Fruit fly (Drosophila melanogaster) whole organism, adult: ENCODE data around the gene ome.

Experiments
- CG11617 ChIP-seq: fragments of 200-800 bp; sonication (Bioruptor generic); optimal IDR thresholded peaks from 2 replicates; lab custom pipeline; 2017; ENCODE audit warnings: mild to moderate bottlenecking, missing biosample characterization, missing genetic modification reagents, missing genetic modification characterization
- CG12768 ChIP-seq: fragments of 200-800 bp; sonication (Bioruptor generic); optimal IDR thresholded peaks from 2 replicates; lab custom pipeline; 2017; ENCODE audit warnings: missing biosample characterization, missing genetic modification characterization, mild to moderate bottlenecking, moderate library complexity, missing genetic modification reagents
- CG14711 ChIP-seq: fragments of 200-800 bp; sonication (Bioruptor generic); optimal IDR thresholded peaks from 2 replicates; lab custom pipeline; 2018; ENCODE audit warnings: missing biosample characterization, mild to moderate bottlenecking, missing genetic modification characterization, moderate library complexity
- CG5204 ChIP-seq: fragments of 200-800 bp; sonication (Bioruptor generic); optimal IDR thresholded peaks from 2 replicates; lab custom pipeline; 2016; ENCODE audit warnings: missing biosample characterization, missing genetic modification characterization
- CG7045 ChIP-seq: fragments of 200-800 bp; sonication (Bioruptor generic); optimal IDR thresholded peaks from 2 replicates; lab custom pipeline; 2017; ENCODE audit warnings: missing biosample characterization, mild to moderate bottlenecking, missing genetic modification characterization
- CG7101 ChIP-seq: fragments of 200-800 bp; sonication (Bioruptor generic); optimal IDR thresholded peaks from 2 replicates; lab custom pipeline; 2018; ENCODE audit warnings: missing biosample characterization, mild to moderate bottlenecking, missing genetic modification characterization, moderate library complexity
- Clk ChIP-seq: fragments of 200-800 bp; sonication (Bioruptor generic); optimal IDR thresholded peaks from 2 replicates; lab custom pipeline; 2017; ENCODE audit warnings: missing biosample characterization, missing genetic modification characterization
- Hr96 ChIP-seq: fragments of 200-800 bp; sonication (Bioruptor generic); optimal IDR thresholded peaks from 2 replicates; lab custom pipeline; 2016; ENCODE audit warnings: missing biosample characterization, missing genetic modification characterization
- bab1 ChIP-seq: fragments of 200-800 bp; sonication (Bioruptor generic); optimal IDR thresholded peaks from 3 replicates; lab custom pipeline; 2019; ENCODE audit warnings: missing biosample characterization, mild to moderate bottlenecking, missing genetic modification characterization, moderate library complexity
- cic ChIP-seq: fragments of 200-800 bp; sonication (Bioruptor generic); optimal IDR thresholded peaks from 2 replicates; lab custom pipeline; 2017; ENCODE audit warnings: missing biosample characterization, mild to moderate bottlenecking, missing genetic modification characterization, moderate library complexity
- cnc ChIP-seq, 2 experiments: fragments of >200 bp; optimal IDR thresholded peaks; 2 replicates each; lab custom pipeline; 2017
- kay ChIP-seq: fragments of 200-800 bp; sonication (Bioruptor generic); peaks from one replicate; lab custom pipeline; 2016; ENCODE audit warnings: missing biosample characterization, missing genetic modification characterization, borderline replicate concordance
- tj ChIP-seq: fragments of 200-800 bp; sonication (Bioruptor generic); optimal IDR thresholded peaks from 3 replicates; lab custom pipeline; 2017; ENCODE audit warnings: missing biosample characterization, mild to moderate bottlenecking, missing genetic modification characterization, moderate library complexity
- toe ChIP-seq: fragments of 200-800 bp; sonication (Bioruptor generic); optimal IDR thresholded peaks from 2 replicates; lab custom pipeline; 2016; ENCODE audit warnings: missing biosample characterization, missing genetic modification characterization

DNA sequence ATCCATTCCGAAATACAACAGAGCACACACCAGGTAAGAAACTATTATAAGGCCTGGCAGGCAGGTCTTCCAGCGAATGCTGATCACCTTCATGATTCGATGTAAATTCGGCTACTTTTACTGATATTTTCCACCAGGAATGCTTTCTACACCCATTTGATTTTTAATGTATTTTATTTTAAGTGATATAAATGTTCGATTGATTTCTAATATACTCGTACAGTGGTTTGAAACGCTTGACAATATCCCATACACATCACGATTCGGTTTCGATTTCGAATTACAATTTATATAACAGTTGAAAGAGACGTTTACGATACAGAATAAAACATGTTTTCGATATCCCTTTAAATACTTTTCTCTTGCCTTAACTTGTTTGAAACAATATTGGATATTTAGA lies 96.5 kb downstream of the ome start, which contains the start of gene Mgat4b:
- TF ChIP-seq CG7101 (tag; lab: Kevin White, UChicago): no peak
- TF ChIP-seq Hr96 (GFP tag; lab: Kevin White, UChicago): no peak
- no peak for TF ChIP-seq tj (GFP tag; lab: Kevin White, UChicago)
- no peak for TF ChIP-seq Clk (GFP tag; lab: Kevin White, UChicago)
- TF ChIP-seq CG5204 (GFP tag; lab: Kevin White, UChicago): no peak
- TF ChIP-seq cnc (optimal IDR thresholded peaks at IDR 0.05; lab: Kevin White, UChicago): no peak
- no peak for TF ChIP-seq CG11617 (GFP tag; lab: Kevin White, UChicago)
- no peak for TF ChIP-seq CG12768 (GFP tag; lab: Kevin White, UChicago)
- no peak for TF ChIP-seq CG14711 (tag; lab: Kevin White, UChicago)
- no peak for TF ChIP-seq toe
- no peak for TF ChIP-seq kay (GFP tag; lab: Kevin White, UChicago)
- no peak for TF ChIP-seq CG7045 (GFP tag; lab: Kevin White, UChicago)
- TF ChIP-seq cic (GFP tag; lab: Kevin White, UChicago): no peak
- no peak for TF ChIP-seq bab1 (GFP tag; lab: Kevin White, UChicago)
